Fruit fly (Drosophila melanogaster): ENCODE results near the gene CG15545.
A peak's percentile ranks its signal among the peaks of the same experiment; 100 is the strongest.

Gene CG15545

DNA sequence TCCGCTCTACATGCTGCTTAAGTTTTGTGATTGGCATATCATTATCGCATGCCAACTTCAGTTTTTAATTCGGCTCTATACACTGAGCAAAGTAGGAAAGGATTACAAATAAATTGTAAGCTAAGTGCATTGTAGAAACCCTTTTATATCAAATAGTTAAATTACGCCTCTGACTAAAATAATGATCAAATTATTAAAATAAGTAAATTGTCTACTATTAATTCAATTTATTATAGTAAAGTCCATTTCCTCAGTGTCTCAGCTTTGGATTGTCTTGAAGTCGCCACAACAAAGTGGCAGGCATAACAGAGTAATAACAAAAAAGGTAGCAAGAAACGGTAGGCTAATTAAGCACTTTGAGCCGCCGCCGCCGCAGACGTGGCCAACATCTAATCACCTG, 9.7 kb downstream of the CG15545 start (continued):
- TF ChIP-seq z (GFP tag; IDR thresholded peaks at IDR 0.05) (no peak), sens (GFP tag) (no peak), sob (GFP tag; IDR thresholded peaks at IDR 0.05) (peak; percentile 35; the same call in 1 of the 2 replicates), NfI (GFP tag; optimal IDR thresholded peaks at IDR 0.05) (no peak), Elba2 (GFP tag; optimal IDR thresholded peaks at IDR 0.05) (no peak), lov (optimal IDR thresholded peaks at IDR 0.05) (no peak), lov (GFP tag; IDR thresholded peaks at IDR 0.05) (no peak), CG2678 (tag; optimal IDR thresholded peaks at IDR 0.05) (peak; percentile 25), Ptx1 (GFP tag; IDR thresholded peaks at IDR 0.05) (0 out of 2 replicates have a peak, but pooled peaks have one; percentile 23), Max (GFP tag; optimal IDR thresholded peaks at IDR 0.05) (no peak), emc (GFP tag; optimal IDR thresholded peaks at IDR 0.05) (no peak), pum (GFP tag; optimal IDR thresholded peaks at IDR 0.05) (no peak), inv (GFP tag; IDR thresholded peaks at IDR 0.05; ENCODE audit: partially characterized antibody) (no peak), CG10543 (GFP tag; optimal IDR thresholded peaks at IDR 0.05) (no peak), Pdp1 (GFP tag; optimal IDR thresholded peaks at IDR 0.05) (no peak), CG7987 (GFP tag; optimal IDR thresholded peaks at IDR 0.05) (no peak), CG12391 (tag; optimal IDR thresholded peaks at IDR 0.05) (peak; percentile 34), row (GFP tag; IDR thresholded peaks at IDR 0.05) (peak; percentile 56; the same call in 2 of the 3 replicates), tll (GFP tag; optimal IDR thresholded peaks at IDR 0.05) (no peak), CG10147 (GFP tag; optimal IDR thresholded peaks at IDR 0.05) (no peak), crol (GFP tag; IDR thresholded peaks at IDR 0.05) (no peak), toy (GFP tag; IDR thresholded peaks at IDR 0.05) (no peak), CG18476 (GFP tag; optimal IDR thresholded peaks at IDR 0.05) (no peak), vvl (GFP tag; IDR thresholded peaks at IDR 0.05) (no peak), CG6254 (GFP tag; optimal IDR thresholded peaks at IDR 0.05) (no peak), CG34376 (GFP tag; optimal IDR thresholded peaks at IDR 0.05) (no peak), az2 (GFP tag; optimal IDR thresholded peaks at IDR 0.05) (no peak), CG9215 (GFP tag; IDR thresholded peaks at IDR 0.05) (0 out of 2 replicates have a peak, but pooled peaks have one; percentile 11), Hand (GFP tag; optimal IDR thresholded peaks at IDR 0.05) (no peak), Dbx (GFP tag; IDR thresholded peaks at IDR 0.05) (no peak), CG14965 (GFP tag; optimal IDR thresholded peaks at IDR 0.05; ENCODE audit: borderline replicate concordance) (no peak), bab2 (GFP tag; optimal IDR thresholded peaks at IDR 0.05) (no peak), nmo (GFP tag; optimal IDR thresholded peaks at IDR 0.05) (no peak), Nf-YA (GFP tag; IDR thresholded peaks at IDR 0.05) (no peak), gfzf (GFP tag; optimal IDR thresholded peaks at IDR 0.05) (no peak), CG16779 (GFP tag; IDR thresholded peaks at IDR 0.05) (no peak), CG17802 (tag; optimal IDR thresholded peaks at IDR 0.05) (no peak), HLH54F (GFP tag; optimal IDR thresholded peaks at IDR 0.05) (no peak), fd102C (GFP tag; optimal IDR thresholded peaks at IDR 0.05) (no peak), cad (GFP tag; optimal IDR thresholded peaks at IDR 0.05) (no peak), CG12155 (GFP tag; optimal IDR thresholded peaks at IDR 0.05) (no peak), CG14441 (GFP tag; IDR thresholded peaks at IDR 0.05) (peak; percentile 9; the same call in 1 of the 2 replicates), CG7839 (tag; optimal IDR thresholded peaks at IDR 0.05) (peak; percentile 37), CG1603 (tag; optimal IDR thresholded peaks at IDR 0.05) (peak; percentile 6), fd3F (GFP tag; optimal IDR thresholded peaks at IDR 0.05) (no peak), Ada2b (GFP tag; IDR thresholded peaks at IDR 0.05) (no peak), gem (tag; optimal IDR thresholded peaks at IDR 0.05) (peak; percentile 46), CG11723 (GFP tag; optimal IDR thresholded peaks at IDR 0.05) (no peak), CG12769 (tag; optimal IDR thresholded peaks at IDR 0.05) (peak; percentile 2), CG8924 (tag; optimal IDR thresholded peaks at IDR 0.05) (no peak), oc (tag; optimal IDR thresholded peaks at IDR 0.05) (peak; percentile 2)
